Worm (Caenorhabditis elegans): Measurements from ENCODE around the gene M03C11.3.
"Not testable (repeated sequence)": the region's sequence is repeated elsewhere in the genome, so short reads cannot be mapped to it uniquely, and the experiment has no call there.

M03C11.3 gene

DNA sequence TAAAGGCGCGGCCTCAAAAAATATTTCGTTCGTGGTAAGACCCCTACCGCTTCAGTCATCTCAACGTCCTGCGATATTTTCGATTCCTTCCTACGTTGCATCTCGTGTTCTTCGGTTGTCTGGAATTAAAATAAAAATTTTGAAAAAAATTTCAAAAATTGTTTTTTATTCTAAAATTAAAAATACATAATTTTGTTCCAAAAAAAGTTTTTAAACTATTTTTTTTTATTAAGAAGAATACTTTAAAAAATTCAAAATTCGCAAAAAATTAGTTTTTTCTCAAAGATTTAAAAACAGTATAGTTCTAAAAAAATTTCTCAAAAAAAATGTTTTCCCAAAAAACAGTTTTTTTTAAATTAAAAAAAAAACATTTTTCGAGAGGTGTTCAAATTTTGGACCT is 33.9 kb downstream of the M03C11.3 start, which contains the start of gene H04D03.6:
Gene H04D03.6, minus strand, starts transcription at position 101 of the 400 bp plus-strand sequence.
- TF ChIP-seq snpc-4 (tag; optimal IDR thresholded peaks at IDR 0.05); ceh-82 (tag; optimal IDR thresholded peaks at IDR 0.05); ama-1 (optimal IDR thresholded peaks at IDR 0.05): not testable (repeated sequence)

DNA sequence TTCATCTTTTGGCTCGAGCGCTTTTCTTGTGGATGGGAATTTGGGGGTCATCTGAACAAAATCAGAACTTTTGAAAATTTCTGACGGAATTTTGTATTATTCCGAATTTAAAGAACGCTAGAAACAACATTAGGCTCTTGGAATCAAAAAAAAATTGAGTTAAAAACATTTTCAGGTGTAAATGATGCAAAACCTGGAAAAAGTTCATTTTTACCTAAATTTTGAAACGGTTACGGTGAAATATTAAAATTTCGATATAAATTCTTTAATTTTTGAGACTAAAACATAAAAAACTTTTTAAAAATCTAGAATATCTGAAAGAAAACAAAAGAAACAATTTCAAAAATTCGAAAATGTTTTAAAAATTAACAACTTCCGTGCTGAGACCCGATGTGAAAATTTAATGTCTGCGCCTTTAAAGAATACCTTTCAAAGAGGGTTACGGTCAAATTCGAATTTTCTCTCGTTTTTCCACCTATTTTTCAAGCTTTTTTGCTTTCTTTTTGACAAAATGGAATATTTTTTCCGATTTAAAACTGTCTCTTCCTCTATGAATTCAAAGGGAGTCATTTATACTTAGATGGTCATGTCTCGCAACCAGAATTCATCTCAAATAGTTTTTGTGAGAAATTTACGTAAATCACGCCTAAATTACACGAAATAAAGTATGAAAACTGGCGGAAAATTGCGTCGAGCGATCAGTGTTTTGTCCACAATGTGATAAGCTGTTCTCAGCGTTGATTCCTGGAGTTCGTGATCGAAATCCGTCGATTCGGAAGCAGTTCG is 37.7 kb downstream of the M03C11.3 start, which contains the start of the genes H04D03.2 and ecps-2:
Gene H04D03.2, minus strand, starts transcription at position 51 of the 786 bp plus-strand sequence.
Gene ecps-2, plus strand, starts transcription at position 736 of the 786 bp plus-strand sequence.
- TF ChIP-seq ztf-4 (tag; optimal IDR thresholded peaks at IDR 0.05) (no peak), mdl-1 (tag; optimal IDR thresholded peaks at IDR 0.05) (no peak), unc-39 (tag; optimal IDR thresholded peaks at IDR 0.05) (no peak), nhr-77 (tag; optimal IDR thresholded peaks at IDR 0.05) (no peak), lin-13 (GFP tag; optimal IDR thresholded peaks at IDR 0.05) (no peak), sma-9 (GFP tag; optimal IDR thresholded peaks at IDR 0.05) (no peak), sma-9 (tag; optimal IDR thresholded peaks at IDR 0.05) (no peak), zag-1 (tag; optimal IDR thresholded peaks at IDR 0.05) (no peak), gmeb-1 (tag; optimal IDR thresholded peaks at IDR 0.05) (no peak), blmp-1 (tag; optimal IDR thresholded peaks at IDR 0.05; ENCODE audit: insufficient read depth) (no peak), Y55F3AM.14 (GFP tag; optimal IDR thresholded peaks at IDR 0.05) (no peak), nhr-11 (tag; optimal IDR thresholded peaks at IDR 0.05) (no peak), ceh-82 (tag; optimal IDR thresholded peaks at IDR 0.05) (no peak), aly-2 (tag; optimal IDR thresholded peaks at IDR 0.05) (no peak), F13H6.1 (tag; optimal IDR thresholded peaks at IDR 0.05) (no peak), nhr-10 (tag; optimal IDR thresholded peaks at IDR 0.05) (no peak)

DNA sequence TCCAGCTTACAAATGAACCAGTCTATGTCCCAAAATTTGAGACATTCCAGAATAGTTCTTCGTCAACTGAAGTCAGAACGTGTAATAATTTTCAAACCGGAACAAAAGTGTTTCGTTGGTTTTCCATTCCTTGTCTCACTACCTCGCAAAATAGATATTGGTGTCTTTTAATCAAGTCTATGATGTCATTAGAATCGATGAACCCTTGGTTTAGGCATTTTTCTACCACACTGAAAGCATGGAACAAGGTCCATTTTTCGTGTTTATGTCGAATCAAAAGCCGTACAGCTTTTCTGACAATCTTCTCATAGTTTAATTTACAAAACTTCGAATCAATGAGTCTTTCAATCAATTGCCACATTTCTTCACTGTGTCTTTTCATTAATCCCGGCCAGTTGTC is 41.9 kb downstream of the M03C11.3 start, which contains the start of gene H04D03.7:
Gene H04D03.7, minus strand, starts transcription at position 101 of the 400 bp plus-strand sequence.
- TF ChIP-seq egl-27 (tag; optimal IDR thresholded peaks at IDR 0.05) (no peak), ceh-82 (tag; optimal IDR thresholded peaks at IDR 0.05) (no peak), Y55F3AM.14 (GFP tag; optimal IDR thresholded peaks at IDR 0.05) (no peak), C34F6.9 (tag; optimal IDR thresholded peaks at IDR 0.05) (no peak), peb-1 (tag; optimal IDR thresholded peaks at IDR 0.05) (no peak), fos-1 (tag; optimal IDR thresholded peaks at IDR 0.05) (no peak), unc-62 (GFP tag; optimal IDR thresholded peaks at IDR 0.05) (no peak), sma-3 (GFP tag; optimal IDR thresholded peaks at IDR 0.05) (no peak), ZK546.5 (tag; optimal IDR thresholded peaks at IDR 0.05) (no peak), mbf-1 (tag; optimal IDR thresholded peaks at IDR 0.05) (no peak), nhr-11 (tag; optimal IDR thresholded peaks at IDR 0.05) (no peak), blmp-1 (tag; optimal IDR thresholded peaks at IDR 0.05; ENCODE audit: insufficient read depth) (no peak), sem-4 (tag; optimal IDR thresholded peaks at IDR 0.05) (no peak), nhr-23 (tag; optimal IDR thresholded peaks at IDR 0.05) (no peak), alr-1 (tag; optimal IDR thresholded peaks at IDR 0.05) (no peak), ztf-4 (tag; optimal IDR thresholded peaks at IDR 0.05) (no peak), nhr-12 (tag; optimal IDR thresholded peaks at IDR 0.05) (no peak), nhr-21 (tag; optimal IDR thresholded peaks at IDR 0.05) (no peak), R02D3.7 (tag; optimal IDR thresholded peaks at IDR 0.05) (no peak)

DNA sequence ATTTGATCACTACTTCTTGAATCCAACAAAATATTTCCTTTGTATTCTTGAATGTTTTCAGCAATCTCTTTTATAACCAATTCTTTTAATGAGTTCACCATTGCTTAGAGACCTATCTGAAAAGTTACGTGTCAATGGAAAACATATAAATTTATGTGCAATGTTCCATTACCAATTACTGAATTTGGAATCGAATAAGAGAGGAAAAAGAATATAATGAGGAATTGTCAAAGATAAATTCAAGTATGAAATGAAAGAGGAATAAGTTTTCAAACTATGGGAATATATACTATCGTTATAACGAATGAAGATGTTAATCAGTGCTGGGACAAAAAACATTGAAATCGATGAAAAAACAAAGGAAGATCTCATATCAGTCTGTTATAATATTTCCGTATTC is 46.1 kb downstream of the M03C11.3 start, which contains the start of gene H04D03.4:
Gene H04D03.4, minus strand, starts transcription at position 101 of the 400 bp plus-strand sequence.
- no peak for TF ChIP-seq blmp-1 (tag; optimal IDR thresholded peaks at IDR 0.05; ENCODE audit: insufficient read depth)
- no peak for TF ChIP-seq alr-1 (tag; optimal IDR thresholded peaks at IDR 0.05)
- no peak for TF ChIP-seq ceh-16 (tag; optimal IDR thresholded peaks at IDR 0.05)

DNA sequence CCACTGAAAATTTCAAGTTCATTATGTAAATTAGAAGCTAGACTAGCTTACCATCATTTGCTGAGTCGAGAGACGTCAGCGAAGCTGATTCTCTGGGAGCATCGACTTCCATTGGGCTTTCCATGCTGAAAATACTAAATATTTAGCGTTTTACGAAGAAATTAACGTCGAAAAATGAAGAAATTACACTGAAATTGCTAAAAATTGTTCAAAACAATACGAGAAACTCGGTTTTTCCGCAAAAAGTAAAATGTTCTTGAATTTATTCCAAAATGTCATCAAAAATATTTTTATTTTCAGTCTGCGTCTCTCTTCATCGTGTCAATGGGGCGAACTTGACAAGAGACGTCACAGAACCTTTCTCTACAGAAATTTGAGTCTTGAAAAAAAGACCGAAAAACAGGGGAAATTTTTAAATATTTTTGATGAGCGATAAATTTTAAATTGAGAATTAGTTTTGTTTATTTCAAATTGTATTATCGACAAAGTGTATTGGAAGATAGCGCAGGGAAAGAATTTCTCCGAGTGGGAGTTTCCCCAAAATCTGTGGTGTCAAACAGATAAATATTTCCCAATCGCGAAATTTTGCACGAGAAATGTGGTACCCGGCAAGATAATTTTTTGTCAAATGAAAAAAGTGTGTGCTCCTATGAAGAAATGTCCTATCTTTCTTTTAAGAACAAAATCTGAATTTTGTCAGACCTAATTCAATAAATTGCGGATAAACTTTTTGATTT is 55.7 kb downstream of the M03C11.3 start, which contains the start of gene ecps-1:
Gene ecps-1, minus strand, starts transcription at position 125 of the 737 bp plus-strand sequence.
- TF ChIP-seq sma-3 (GFP tag; optimal IDR thresholded peaks at IDR 0.05) = peak; percentile 96
- peak; percentile 81 for TF ChIP-seq nhr-21 (tag; optimal IDR thresholded peaks at IDR 0.05)
- TF ChIP-seq crh-2 (tag; optimal IDR thresholded peaks at IDR 0.05) = peak; percentile 95
- TF ChIP-seq lsy-2 (tag; optimal IDR thresholded peaks at IDR 0.05) = peak; percentile 70 to 93
- no peak for TF ChIP-seq elt-3 (tag; optimal IDR thresholded peaks at IDR 0.05)
- TF ChIP-seq ztf-1 (GFP tag; conservative IDR thresholded peaks at IDR 0.05) = no peak
- TF ChIP-seq C34F6.9 (tag; optimal IDR thresholded peaks at IDR 0.05) = peak; percentile 97
- peak; percentile 77 for TF ChIP-seq F13H6.1 (tag; optimal IDR thresholded peaks at IDR 0.05)
- peak; percentile 81 for TF ChIP-seq nhr-129 (tag; optimal IDR thresholded peaks at IDR 0.05)
- no peak for TF ChIP-seq lin-11 (tag; optimal IDR thresholded peaks at IDR 0.05)
- peak; percentile 84 for TF ChIP-seq gmeb-1 (tag; optimal IDR thresholded peaks at IDR 0.05)
- TF ChIP-seq egl-27 (tag; optimal IDR thresholded peaks at IDR 0.05) = peak; percentile 57
- TF ChIP-seq mdl-1 (tag; optimal IDR thresholded peaks at IDR 0.05) = peak; percentile 1 to 4
- TF ChIP-seq ZK546.5 (tag; optimal IDR thresholded peaks at IDR 0.05) = peak; percentile 58
- peak; percentile 50 for TF ChIP-seq snpc-4 (tag; optimal IDR thresholded peaks at IDR 0.05)
- TF ChIP-seq blmp-1 (tag; optimal IDR thresholded peaks at IDR 0.05; ENCODE audit: insufficient read depth) = peak; percentile 24
- TF ChIP-seq ceh-82 (tag; optimal IDR thresholded peaks at IDR 0.05) = no peak
- no peak for TF ChIP-seq Y55F3AM.14 (GFP tag; optimal IDR thresholded peaks at IDR 0.05)
- TF ChIP-seq R02D3.7 (tag; optimal IDR thresholded peaks at IDR 0.05) = peak; percentile 41
- peak; percentile 82 for TF ChIP-seq sem-4 (tag; optimal IDR thresholded peaks at IDR 0.05)
- TF ChIP-seq sma-9 (GFP tag; optimal IDR thresholded peaks at IDR 0.05) = peak; percentile 90
- TF ChIP-seq sma-9 (tag; optimal IDR thresholded peaks at IDR 0.05) = no peak
- no peak for TF ChIP-seq ama-1 (optimal IDR thresholded peaks at IDR 0.05)
- TF ChIP-seq unc-39 (tag; optimal IDR thresholded peaks at IDR 0.05) = no peak
